Worm (Caenorhabditis elegans) whole organism, L2 larva: ENCODE measurements around the gene kcnl-3.

Experiments used
- ama-1 ChIP-seq: fragments of 150-350 bp; optimal IDR thresholded peaks from 2 replicates; lab custom pipeline; 2018; ENCODE audit warnings: inconsistent platforms
- blmp-1 ChIP-seq: sonication (generic microtip); optimal IDR thresholded peaks from 2 replicates; lab custom pipeline; 2017; ENCODE audit warnings: missing genetic modification characterization, mild to moderate bottlenecking, missing compliant biosample characterization, antibody characterized with exemption, moderate library complexity; ENCODE audit not compliant: insufficient read depth
- ceh-82 ChIP-seq: fragments of 150-350 bp; optimal IDR thresholded peaks from 2 replicates; lab custom pipeline; 2014; ENCODE audit warnings: missing biosample characterization, missing genetic modification characterization
- egl-27 ChIP-seq: sonication (generic microtip); optimal IDR thresholded peaks from 3 replicates; lab custom pipeline; 2017; ENCODE audit warnings: missing biosample characterization, missing genetic modification reagents, missing genetic modification characterization
- lsy-2 ChIP-seq, 2 experiments: fragments of 150-350 bp in 1 of 2; sonication (generic microtip) in 1 of 2; optimal IDR thresholded peaks; 2 replicates each; lab custom pipeline; 2014 to 2017; ENCODE audit warnings: missing biosample characterization in 2 of 2, missing genetic modification characterization in 2 of 2
- nhr-11 ChIP-seq: fragments of 150-350 bp; optimal IDR thresholded peaks from 2 replicates; lab custom pipeline; 2014; ENCODE audit warnings: missing biosample characterization, missing genetic modification characterization
- nhr-77 ChIP-seq: fragments of 150-350 bp; optimal IDR thresholded peaks from 2 replicates; lab custom pipeline; 2014; ENCODE audit warnings: missing biosample characterization, missing genetic modification characterization
- skn-1 ChIP-seq: sonication (generic microtip); optimal IDR thresholded peaks from 2 replicates; lab custom pipeline; 2017; ENCODE audit warnings: missing biosample characterization, missing genetic modification characterization
- snpc-4 ChIP-seq: fragments of 150-350 bp; optimal IDR thresholded peaks from 2 replicates; lab custom pipeline; 2014; ENCODE audit warnings: missing biosample characterization, missing genetic modification characterization
- unc-62 ChIP-seq: fragments of 150-350 bp; optimal IDR thresholded peaks from 2 replicates; lab custom pipeline; 2014; ENCODE audit warnings: missing biosample characterization, missing genetic modification reagents, missing genetic modification characterization
- zag-1 ChIP-seq: fragments of 150-350 bp; optimal IDR thresholded peaks from 2 replicates; lab custom pipeline; 2014; ENCODE audit warnings: missing biosample characterization, missing genetic modification characterization
- ztf-1 ChIP-seq: fragments of 200-800 bp; sonication (Bioruptor generic); conservative IDR thresholded peaks from 2 replicates; pipeline ENCODE4 v1.3.6; 2022; ENCODE audit warnings: missing genetic modification characterization, missing compliant biosample characterization
- ztf-4 ChIP-seq: fragments of 150-350 bp; optimal IDR thresholded peaks from 2 replicates; lab custom pipeline; 2014; ENCODE audit warnings: missing biosample characterization, missing genetic modification characterization

- TF ChIP-seq skn-1 (tag; lab: Kevin White, UChicago) (no peak), ama-1 (lab: Kevin White, UChicago) (no peak), nhr-11 (no peak), lsy-2 (tag; optimal IDR thresholded peaks at IDR 0.05; lab: Kevin White, UChicago) (no peak), ztf-4 (no peak), nhr-77 (no peak), egl-27 (tag; lab: Kevin White, UChicago) (no peak), ceh-82 (tag; lab: Kevin White, UChicago) (no peak), ztf-1 (GFP tag; lab: Robert Waterston, UW) (no peak), blmp-1 (tag; lab: Kevin White, UChicago) (no peak), snpc-4 (tag; lab: Kevin White, UChicago) (no peak), unc-62 (GFP tag; lab: Kevin White, UChicago) (no peak), zag-1 (no peak)
Observed at ce11 chrX:5377307-5377706, 9.4 kb upstream of the kcnl-3 start, which contains the start of gene sek-5.
